Fruit fly (Drosophila melanogaster): ENCODE measurements around the gene CG42337.

DNA sequence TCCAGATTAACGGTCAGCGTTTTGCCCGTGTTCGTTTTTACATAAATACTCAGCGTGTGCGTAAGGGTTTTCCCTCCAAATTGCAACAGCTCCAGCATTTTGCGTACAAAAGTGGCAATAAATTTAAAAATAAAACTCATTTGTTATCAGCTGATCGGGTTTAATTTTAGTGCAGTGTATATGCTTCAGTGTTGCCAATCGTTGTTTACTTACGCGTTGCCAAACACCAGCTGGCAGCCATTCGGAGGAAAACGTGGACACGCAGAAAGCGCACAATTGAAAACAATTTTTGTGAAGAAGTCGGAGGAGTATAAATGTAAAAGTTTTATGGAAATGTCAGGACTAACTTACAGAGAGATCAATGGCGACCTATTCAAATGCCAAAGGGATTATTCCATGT, 3.4 kb upstream of the CG42337 start, which contains the start of the genes Targ3 and park:
- TF ChIP-seq Sin3A (optimal IDR thresholded peaks at IDR 0.05) (no peak), h (optimal IDR thresholded peaks at IDR 0.05) (no peak)

Measured in Kc167 (cell line).